Fruit fly (Drosophila melanogaster): ENCODE results near the gene Tim17b1.

The Tim17b1 gene

dm6 chr3R:5299569-5300195 lies at the start of gene Tim17b1:
Gene Tim17b1, plus strand, starts transcription at chr3R:5300145.
- TF ChIP-seq CG17801 (GFP tag; optimal IDR thresholded peaks at IDR 0.05; ENCODE audit: partially characterized antibody) = no peak

- peak; percentile 50 for TF ChIP-seq CG17801 (GFP tag; optimal IDR thresholded peaks at IDR 0.05; ENCODE audit: partially characterized antibody)
These were observed 49.3 kb upstream of the Tim17b1 start for dm6 chr3R:5250530-5251242.

dm6 chr3R:5251243-5251865 lies 48.6 kb upstream of the Tim17b1 start, which contains the start of gene CtsF:
Gene CtsF, minus strand, starts transcription at chr3R:5251745.
- peak; percentile 77 for TF ChIP-seq CG17801 (GFP tag; optimal IDR thresholded peaks at IDR 0.05; ENCODE audit: partially characterized antibody)

- TF ChIP-seq CG17801 (GFP tag; optimal IDR thresholded peaks at IDR 0.05; ENCODE audit: partially characterized antibody) = no peak
These were observed 47.1 kb upstream of the Tim17b1 start, which contains the start of gene CG1113 for dm6 chr3R:5252853-5253252. Gene CG1113, plus strand, starts transcription at chr3R:5253153.

dm6 chr3R:5256462-5257146 lies 43.3 kb upstream of the Tim17b1 start, which contains the start of the genes Enoph and Hph:
Gene Enoph, minus strand, starts transcription at chr3R:5256681.
Gene Hph, plus strand, starts transcription at chr3R:5257037.
- no peak for TF ChIP-seq CG17801 (GFP tag; optimal IDR thresholded peaks at IDR 0.05; ENCODE audit: partially characterized antibody)

dm6 chr3R:5257147-5257487 lies 42.8 kb upstream of the Tim17b1 start:
- TF ChIP-seq CG17801 (GFP tag; optimal IDR thresholded peaks at IDR 0.05; ENCODE audit: partially characterized antibody) = no peak

- no peak for TF ChIP-seq CG17801 (GFP tag; optimal IDR thresholded peaks at IDR 0.05; ENCODE audit: partially characterized antibody)
These were observed 38.7 kb upstream of the Tim17b1 start for dm6 chr3R:5261262-5261661.

- no peak for TF ChIP-seq CG17801 (GFP tag; optimal IDR thresholded peaks at IDR 0.05; ENCODE audit: partially characterized antibody)
These were observed 37.9 kb upstream of the Tim17b1 start for dm6 chr3R:5261996-5262535.

dm6 chr3R:5262592-5262991 lies 37.4 kb upstream of the Tim17b1 start, which contains the start of gene Tim17a2:
Gene Tim17a2, minus strand, starts transcription at chr3R:5262692.
- TF ChIP-seq CG17801 (GFP tag; optimal IDR thresholded peaks at IDR 0.05; ENCODE audit: partially characterized antibody) = no peak

dm6 chr3R:5263311-5264250 lies 36.4 kb upstream of the Tim17b1 start:
- TF ChIP-seq CG17801 (GFP tag; optimal IDR thresholded peaks at IDR 0.05; ENCODE audit: partially characterized antibody) = peak; percentile 73

- peak; percentile 45 for TF ChIP-seq CG17801 (GFP tag; optimal IDR thresholded peaks at IDR 0.05; ENCODE audit: partially characterized antibody)
These were observed 35.5 kb upstream of the Tim17b1 start for dm6 chr3R:5264251-5265098.

- TF ChIP-seq CG17801 (GFP tag; optimal IDR thresholded peaks at IDR 0.05; ENCODE audit: partially characterized antibody) = no peak
These were observed 33.7 kb upstream of the Tim17b1 start for dm6 chr3R:5266282-5266681.

- no peak for TF ChIP-seq CG17801 (GFP tag; optimal IDR thresholded peaks at IDR 0.05; ENCODE audit: partially characterized antibody)
These were observed 31.4 kb upstream of the Tim17b1 start for dm6 chr3R:5268495-5268894.

Measured in ovary, adult (tissue).